Worm (Caenorhabditis elegans) whole organism, young adult: ENCODE measurements around the gene plpr-1.

ENCODE experiments used
- B0019.2 ChIP-seq: fragments of 200-800 bp; sonication (Bioruptor generic); conservative IDR thresholded peaks from 2 replicates; pipeline ENCODE4 v1.3.6; 2022; ENCODE audit warnings: missing genetic modification reagents, missing genetic modification characterization, missing compliant biosample characterization
- K11D2.4 ChIP-seq: fragments of 200-800 bp; sonication (Bioruptor generic); IDR thresholded peaks from 2 replicates; pipeline ENCODE4 v1.3.6; 2022; ENCODE audit warnings: missing genetic modification reagents, missing genetic modification characterization, missing compliant biosample characterization
- ama-1 ChIP-seq, 3 experiments: fragments of 150-350 bp in 1 of 3; sonication (generic microtip) in 2 of 3; optimal IDR thresholded peaks; 2 replicates each; lab custom pipeline; 2014 to 2018; ENCODE audit warnings: missing biosample characterization in 2 of 3, missing genetic modification characterization in 2 of 3, missing genetic modification reagents in 2 of 3
- aptf-2 ChIP-seq: fragments of 200-800 bp; sonication (Bioruptor generic); conservative IDR thresholded peaks from 2 replicates; pipeline ENCODE4 v1.3.6; 2022; ENCODE audit warnings: missing genetic modification reagents, missing genetic modification characterization, missing compliant biosample characterization
- attf-6 ChIP-seq: fragments of 200-800 bp; sonication (Bioruptor generic); IDR thresholded peaks from 2 replicates; pipeline ENCODE4 v1.3.6; 2022; ENCODE audit warnings: missing genetic modification reagents, missing genetic modification characterization, missing compliant biosample characterization
- ceh-91 ChIP-seq: fragments of 200-800 bp; sonication (Bioruptor generic); IDR thresholded peaks from 2 replicates; pipeline ENCODE4 v1.3.6; 2022; ENCODE audit warnings: missing genetic modification reagents, missing genetic modification characterization, missing compliant biosample characterization
- lin-26 ChIP-seq: fragments of 200-800 bp; sonication (Bioruptor generic); IDR thresholded peaks from 2 replicates; pipeline ENCODE4 v1.3.6; 2022; ENCODE audit warnings: missing genetic modification reagents, missing genetic modification characterization, missing compliant biosample characterization
- madf-10 ChIP-seq: sonication (generic microtip); optimal IDR thresholded peaks from 2 replicates; lab custom pipeline; 2016; ENCODE audit warnings: mild to moderate bottlenecking, missing genetic modification characterization, missing compliant biosample characterization
- nfya-1 ChIP-seq: sonication (generic microtip); optimal IDR thresholded peaks from 2 replicates; lab custom pipeline; 2017; ENCODE audit warnings: antibody characterized with exemption, missing compliant biosample characterization, missing genetic modification characterization, borderline replicate concordance; ENCODE audit not compliant: insufficient read depth
- nhr-179 ChIP-seq: sonication (generic microtip); optimal IDR thresholded peaks from 2 replicates; lab custom pipeline; 2016; ENCODE audit warnings: mild to moderate bottlenecking, missing genetic modification characterization, missing compliant biosample characterization
- nhr-27 ChIP-seq: fragments of 200-800 bp; sonication (Bioruptor generic); optimal IDR thresholded peaks from 2 replicates; lab custom pipeline; 2018; ENCODE audit warnings: mild to moderate bottlenecking, missing genetic modification characterization, moderate library complexity, missing compliant biosample characterization

DNA sequence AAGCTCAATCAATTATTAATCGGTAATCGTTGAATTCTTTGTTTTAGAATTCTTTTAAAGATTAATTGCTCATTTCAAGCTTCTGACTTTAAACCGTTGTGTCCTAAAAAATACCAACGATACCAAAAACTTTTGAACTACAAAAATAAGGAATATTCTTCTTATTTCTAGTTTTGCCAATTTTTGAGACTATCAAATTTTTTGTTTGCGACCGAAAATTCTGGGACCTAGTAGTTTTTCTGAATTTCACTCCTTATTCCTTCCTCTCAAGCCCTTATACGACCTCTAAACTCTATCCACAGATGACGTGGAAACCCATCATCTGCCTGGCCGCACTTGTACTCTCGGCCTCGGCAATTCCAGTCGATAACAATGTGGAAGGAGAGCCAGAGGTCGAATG, 46.7 kb downstream of the plpr-1 start, which contains the start of gene cut-1:
- no peak for TF ChIP-seq nfya-1 (tag; lab: Kevin White, UChicago)
- TF ChIP-seq K11D2.4 (GFP tag; lab: Robert Waterston, UW) = no peak
- no peak for TF ChIP-seq lin-26
- no peak for TF ChIP-seq attf-6 (GFP tag; lab: Robert Waterston, UW)
- TF ChIP-seq ama-1 (optimal IDR thresholded peaks at IDR 0.05; lab: Kevin White, UChicago) = no peak
- TF ChIP-seq ama-1 (GFP tag; optimal IDR thresholded peaks at IDR 0.05; lab: Kevin White, UChicago) = no peak
- TF ChIP-seq B0019.2 (GFP tag; lab: Robert Waterston, UW) = no peak
- no peak for TF ChIP-seq aptf-2 (GFP tag; lab: Robert Waterston, UW)
- no peak for TF ChIP-seq madf-10
- TF ChIP-seq nhr-179 (tag; lab: Kevin White, UChicago) = no peak
- TF ChIP-seq nhr-27 = no peak
- no peak for TF ChIP-seq ceh-91 (GFP tag; lab: Robert Waterston, UW)
